Fruit fly (Drosophila melanogaster): ENCODE data around the gene Syx17.

- TF ChIP-seq psq (optimal IDR thresholded peaks at IDR 0.05), result no peak
- TF ChIP-seq Sin3A (optimal IDR thresholded peaks at IDR 0.05), result no peak
Measured at dm6 chr3L:4421362-4421761, 18.1 kb downstream of the Syx17 start, which contains the start of gene CG15020.
